Worm (Caenorhabditis elegans) whole organism, late embryonic: Measurements from ENCODE around the gene trx-5.

Experiments used
- ama-1 ChIP-seq: fragments of 150-350 bp; optimal IDR thresholded peaks from 2 replicates; lab custom pipeline; 2014
- ceh-31 ChIP-seq: sonication (generic microtip); optimal IDR thresholded peaks from 2 replicates; lab custom pipeline; 2016; ENCODE audit warnings: missing genetic modification characterization, missing compliant biosample characterization
- ceh-6 ChIP-seq: fragments of 200-800 bp; sonication (Bioruptor generic); optimal IDR thresholded peaks from 2 replicates; lab custom pipeline; 2018; ENCODE audit warnings: mild to moderate bottlenecking, missing genetic modification characterization, missing compliant biosample characterization
- lin-11 ChIP-seq: fragments of 200-800 bp; sonication (Bioruptor generic); optimal IDR thresholded peaks from 2 replicates; lab custom pipeline; 2018; ENCODE audit warnings: mild to moderate bottlenecking, missing genetic modification characterization, missing compliant biosample characterization
- mec-3 ChIP-seq: sonication (generic microtip); optimal IDR thresholded peaks from 2 replicates; lab custom pipeline; 2016; ENCODE audit warnings: borderline replicate concordance, missing genetic modification characterization, missing compliant biosample characterization
- pqm-1 ChIP-seq: sonication (generic microtip); optimal IDR thresholded peaks from 2 replicates; lab custom pipeline; 2016; ENCODE audit warnings: missing genetic modification characterization, missing compliant biosample characterization
- syd-9 ChIP-seq: sonication (generic microtip); optimal IDR thresholded peaks from 2 replicates; lab custom pipeline; 2016; ENCODE audit warnings: mild to moderate bottlenecking, missing genetic modification characterization, moderate library complexity, missing compliant biosample characterization
- unc-42 ChIP-seq: sonication (generic microtip); optimal IDR thresholded peaks from 2 replicates; lab custom pipeline; 2016; ENCODE audit warnings: missing genotype, missing genetic modification characterization, missing compliant biosample characterization

- TF ChIP-seq syd-9 (tag; lab: Kevin White, UChicago) (no peak), ama-1 (lab: Kevin White, UChicago) (peak; percentile 19), ceh-6 (GFP tag; lab: Kevin White, UChicago) (no peak), lin-11 (tag; lab: Kevin White, UChicago) (no peak), unc-42 (no peak), ceh-31 (tag; lab: Kevin White, UChicago) (no peak), pqm-1 (no peak), mec-3 (tag; lab: Kevin White, UChicago) (no peak)
Measured at ce11 chrV:1569750-1570419, 35.7 kb upstream of the trx-5 start.
